Worm (Caenorhabditis elegans) whole organism, L1 larva: ENCODE data around the gene ceh-92.

Source experiments
- F16B12.6 ChIP-seq: fragments of 150-350 bp; optimal IDR thresholded peaks from 2 replicates; lab custom pipeline; 2014; ENCODE audit warnings: missing biosample characterization, missing genetic modification characterization
- ceh-82 ChIP-seq, 3 experiments: fragments of 150-350 bp in 1 of 3; sonication (generic microtip) in 2 of 3; optimal IDR thresholded peaks; 2 replicates each; lab custom pipeline; 2014 to 2017; ENCODE audit warnings: missing biosample characterization in 3 of 3, missing genetic modification characterization in 3 of 3
- hlh-17 ChIP-seq: fragments of 200-800 bp; sonication (Bioruptor generic); optimal IDR thresholded peaks from 2 replicates; lab custom pipeline; 2018; ENCODE audit warnings: missing genetic modification characterization, mild to moderate bottlenecking, missing compliant biosample characterization, moderate library complexity, borderline replicate concordance
- lin-39 ChIP-seq: fragments of 150-350 bp; optimal IDR thresholded peaks from 2 replicates; lab custom pipeline; 2014; ENCODE audit warnings: missing biosample characterization, missing genetic modification reagents, missing genetic modification characterization
- mdl-1 ChIP-seq, 2 experiments: fragments of 150-350 bp; optimal IDR thresholded peaks; 2 replicates each; lab custom pipeline; 2014 to 2017; ENCODE audit warnings: missing biosample characterization in 2 of 2, missing genetic modification characterization in 2 of 2, inconsistent platforms in 1 of 2
- nhr-237 ChIP-seq: fragments of 150-350 bp; optimal IDR thresholded peaks from 2 replicates; lab custom pipeline; 2014; ENCODE audit warnings: missing biosample characterization, missing genetic modification characterization
- nhr-76 ChIP-seq: sonication (generic microtip); optimal IDR thresholded peaks from 2 replicates; lab custom pipeline; 2017; ENCODE audit warnings: missing biosample characterization, missing genetic modification characterization
- snpc-4 ChIP-seq: fragments of 150-350 bp; optimal IDR thresholded peaks from 2 replicates; lab custom pipeline; 2014; ENCODE audit warnings: missing biosample characterization, missing genetic modification characterization
- xbp-1 ChIP-seq: sonication (generic microtip); optimal IDR thresholded peaks from 2 replicates; lab custom pipeline; 2016; ENCODE audit warnings: missing genetic modification characterization, missing compliant biosample characterization
- ztf-4 ChIP-seq: fragments of 150-350 bp; optimal IDR thresholded peaks from 2 replicates; lab custom pipeline; 2014; ENCODE audit warnings: missing biosample characterization, missing genetic modification characterization

- TF ChIP-seq xbp-1 (tag; lab: Kevin White, UChicago) (no peak), snpc-4 (tag; lab: Kevin White, UChicago) (no peak), lin-39 (no peak), nhr-76 (tag; lab: Kevin White, UChicago) (no peak), ztf-4 (no peak), mdl-1 (tag; optimal IDR thresholded peaks at IDR 0.05; lab: Kevin White, UChicago) (no peak), ceh-82 (tag; optimal IDR thresholded peaks at IDR 0.05; lab: Kevin White, UChicago) (no peak), hlh-17 (no peak), nhr-237 (no peak), F16B12.6 (tag; lab: Kevin White, UChicago) (no peak)
Measured at ce11 chrIII:11611618-11612247, 30.3 kb downstream of the ceh-92 start.
